Worm (Caenorhabditis elegans) whole organism, late embryonic: Measurements from ENCODE around the gene F18C5.10.

Experiments
- F13H6.1 ChIP-seq: sonication (generic microtip); optimal IDR thresholded peaks from 2 replicates; lab custom pipeline; 2016; ENCODE audit warnings: missing genetic modification characterization, missing compliant biosample characterization
- K02D7.2 ChIP-seq: sonication (generic microtip); optimal IDR thresholded peaks from 2 replicates; lab custom pipeline; 2017; ENCODE audit warnings: mild to moderate bottlenecking, missing genetic modification characterization, missing compliant biosample characterization
- K09A11.1 ChIP-seq: sonication (generic microtip); optimal IDR thresholded peaks from 2 replicates; lab custom pipeline; 2017; ENCODE audit warnings: antibody characterized with exemption, mild to moderate bottlenecking, missing genetic modification characterization, missing compliant biosample characterization; ENCODE audit not compliant: insufficient read depth
- ceh-31 ChIP-seq: sonication (generic microtip); optimal IDR thresholded peaks from 2 replicates; lab custom pipeline; 2016; ENCODE audit warnings: missing genetic modification characterization, missing compliant biosample characterization
- elt-2 ChIP-seq: sonication (generic microtip); optimal IDR thresholded peaks from 2 replicates; lab custom pipeline; 2016; ENCODE audit warnings: missing genetic modification reagents, missing genetic modification characterization, missing compliant biosample characterization
- ets-4 ChIP-seq: sonication (generic microtip); optimal IDR thresholded peaks from 2 replicates; lab custom pipeline; 2016; ENCODE audit warnings: missing genetic modification characterization, missing compliant biosample characterization
- fkh-10 ChIP-seq: fragments of 150-350 bp; optimal IDR thresholded peaks from 2 replicates; lab custom pipeline; 2014; ENCODE audit warnings: missing biosample characterization, missing genetic modification reagents, missing genetic modification characterization
- hlh-13 ChIP-seq: fragments of 200-800 bp; sonication (Bioruptor generic); optimal IDR thresholded peaks from 2 replicates; lab custom pipeline; 2018; ENCODE audit warnings: mild to moderate bottlenecking, missing genetic modification characterization, missing compliant biosample characterization
- pha-4 ChIP-seq: fragments of 150-350 bp; optimal IDR thresholded peaks from 2 replicates; lab custom pipeline; 2018; ENCODE audit warnings: missing biosample characterization, missing genetic modification reagents, missing genetic modification characterization
- pqm-1 ChIP-seq: sonication (generic microtip); optimal IDR thresholded peaks from 2 replicates; lab custom pipeline; 2016; ENCODE audit warnings: missing genetic modification characterization, missing compliant biosample characterization
- sox-4 ChIP-seq: sonication (generic microtip); optimal IDR thresholded peaks from 2 replicates; lab custom pipeline; 2017; ENCODE audit warnings: mild to moderate bottlenecking, missing genetic modification characterization, inconsistent platforms, missing compliant biosample characterization
- tbx-7 ChIP-seq: sonication (generic microtip); optimal IDR thresholded peaks from 2 replicates; lab custom pipeline; 2016; ENCODE audit warnings: missing genotype, missing genetic modification characterization, missing compliant biosample characterization
- unc-42 ChIP-seq: sonication (generic microtip); optimal IDR thresholded peaks from 2 replicates; lab custom pipeline; 2016; ENCODE audit warnings: missing genotype, missing genetic modification characterization, missing compliant biosample characterization
- ztf-16 ChIP-seq: sonication (generic microtip); optimal IDR thresholded peaks from 2 replicates; lab custom pipeline; 2017; ENCODE audit warnings: missing genetic modification characterization, missing compliant biosample characterization

DNA sequence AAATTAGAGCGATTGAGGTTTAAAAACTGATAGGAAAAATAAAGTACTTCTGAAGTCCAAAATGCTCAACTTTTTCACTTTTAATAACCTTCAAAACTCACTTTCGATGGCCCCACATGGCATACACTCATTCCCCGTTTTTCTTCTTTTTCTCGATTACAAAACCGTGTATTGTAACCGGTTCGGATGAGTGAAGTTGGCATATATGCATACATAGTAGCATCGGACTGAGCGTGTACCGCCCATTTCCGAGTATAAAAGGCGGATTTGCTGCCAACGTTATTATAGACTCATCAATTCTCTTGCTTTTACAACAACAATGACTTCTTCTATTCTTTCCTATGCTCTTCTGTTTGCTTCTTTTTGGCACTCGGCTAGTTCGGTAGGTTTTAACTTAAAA, 21.5 kb upstream of the F18C5.10 start, which contains the start of gene C56C10.4:
- TF ChIP-seq hlh-13 (GFP tag; lab: Kevin White, UChicago) (no peak), K02D7.2 (tag; lab: Kevin White, UChicago) (no peak), elt-2 (tag; lab: Kevin White, UChicago) (no peak), pqm-1 (tag; lab: Kevin White, UChicago) (no peak), ceh-31 (tag; lab: Kevin White, UChicago) (no peak), tbx-7 (tag; lab: Kevin White, UChicago) (no peak), K09A11.1 (tag; lab: Kevin White, UChicago) (no peak), fkh-10 (GFP tag; lab: Kevin White, UChicago) (no peak), sox-4 (no peak), pha-4 (tag; lab: Kevin White, UChicago) (no peak), F13H6.1 (tag; lab: Kevin White, UChicago) (no peak), ets-4 (tag; lab: Kevin White, UChicago) (no peak), ztf-16 (tag; lab: Kevin White, UChicago) (no peak), unc-42 (tag; lab: Kevin White, UChicago) (no peak)
